Worm (Caenorhabditis elegans) whole organism, L1 larva: ENCODE measurements around the gene K02D10.8.

Source experiments
- C16A3.4 ChIP-seq: fragments of 150-350 bp; optimal IDR thresholded peaks from 2 replicates; lab custom pipeline; 2014; ENCODE audit warnings: missing biosample characterization, missing genetic modification characterization
- C34B4.2 ChIP-seq: sonication (generic microtip); optimal IDR thresholded peaks from 2 replicates; lab custom pipeline; 2017; ENCODE audit warnings: mild to moderate bottlenecking, missing genetic modification characterization, missing compliant biosample characterization
- F16B12.6 ChIP-seq: fragments of 150-350 bp; optimal IDR thresholded peaks from 2 replicates; lab custom pipeline; 2014; ENCODE audit warnings: missing biosample characterization, missing genetic modification characterization
- Y116A8C.19 ChIP-seq: sonication (generic microtip); optimal IDR thresholded peaks from 2 replicates; lab custom pipeline; 2016; ENCODE audit warnings: missing compliant biosample characterization, missing genetic modification characterization, borderline replicate concordance
- aly-2 ChIP-seq: fragments of 150-350 bp; optimal IDR thresholded peaks from 2 replicates; lab custom pipeline; 2014; ENCODE audit warnings: missing biosample characterization, missing genetic modification characterization
- ama-1 ChIP-seq: fragments of 150-350 bp; optimal IDR thresholded peaks from 2 replicates; lab custom pipeline; 2014
- blmp-1 ChIP-seq: fragments of 150-350 bp; optimal IDR thresholded peaks from 2 replicates; lab custom pipeline; 2014; ENCODE audit warnings: missing biosample characterization, missing genetic modification characterization
- ceh-88 ChIP-seq: fragments of 200-800 bp; sonication (Bioruptor generic); IDR thresholded peaks from 2 replicates; pipeline ENCODE4 v1.3.6; 2022; ENCODE audit warnings: missing genetic modification characterization, missing compliant biosample characterization
- ceh-90 ChIP-seq: sonication (generic microtip); optimal IDR thresholded peaks from 2 replicates; lab custom pipeline; 2016; ENCODE audit warnings: missing genetic modification characterization, missing compliant biosample characterization
- dpl-1 ChIP-seq, 3 experiments: fragments of 150-350 bp in 2 of 3; sonication (generic microtip) in 1 of 3; optimal IDR thresholded peaks; 2 replicates each; lab custom pipeline; 2014 to 2017; ENCODE audit warnings: missing biosample characterization in 3 of 3, missing genetic modification characterization in 3 of 3, missing genetic modification reagents in 3 of 3
- dsc-1 ChIP-seq: sonication (generic microtip); optimal IDR thresholded peaks from 2 replicates; lab custom pipeline; 2016; ENCODE audit warnings: mild to moderate bottlenecking, missing genetic modification characterization, missing compliant biosample characterization
- efl-1 ChIP-seq, 4 experiments: fragments of 150-350 bp; optimal IDR thresholded peaks in 3 of 4; peaks in 1 of 4; 1 replicate in 1 of 4; 2 replicates in 3 of 4; lab custom pipeline; 2014; ENCODE audit warnings: missing biosample characterization in 2 of 4, missing genetic modification characterization in 2 of 4, missing genetic modification reagents in 2 of 4
- efl-3 ChIP-seq: fragments of 200-800 bp; sonication (Bioruptor generic); optimal IDR thresholded peaks from 2 replicates; lab custom pipeline; 2018; ENCODE audit warnings: mild to moderate bottlenecking, missing genetic modification characterization, missing compliant biosample characterization
- egl-13 ChIP-seq: sonication (generic microtip); optimal IDR thresholded peaks from 2 replicates; lab custom pipeline; 2016; ENCODE audit warnings: missing genotype, missing genetic modification reagents, missing genetic modification characterization, missing compliant biosample characterization
- egl-27 ChIP-seq, 2 experiments: fragments of 150-350 bp in 1 of 2; sonication (generic microtip); optimal IDR thresholded peaks; 3 replicates each; lab custom pipeline; 2017 to 2018; ENCODE audit warnings: missing biosample characterization in 2 of 2, missing genetic modification characterization in 2 of 2, missing genetic modification reagents in 2 of 2
- elt-2 ChIP-seq: sonication (generic microtip); optimal IDR thresholded peaks from 2 replicates; lab custom pipeline; 2016; ENCODE audit warnings: missing genetic modification characterization, mild to moderate bottlenecking, inconsistent platforms, missing compliant biosample characterization, missing genetic modification reagents
- fkh-8 ChIP-seq: sonication (generic microtip); optimal IDR thresholded peaks from 2 replicates; lab custom pipeline; 2016; ENCODE audit warnings: mild to moderate bottlenecking, missing genetic modification characterization, missing compliant biosample characterization
- fos-1 ChIP-seq: fragments of 150-350 bp; optimal IDR thresholded peaks from 2 replicates; lab custom pipeline; 2014; ENCODE audit warnings: missing biosample characterization, missing genetic modification characterization
- grh-1 ChIP-seq: fragments of 200-800 bp; sonication (Bioruptor generic); IDR thresholded peaks from 2 replicates; pipeline ENCODE4 v1.3.6; 2022; ENCODE audit warnings: missing genetic modification reagents, missing genetic modification characterization, missing compliant biosample characterization
- hlh-17 ChIP-seq: fragments of 200-800 bp; sonication (Bioruptor generic); optimal IDR thresholded peaks from 2 replicates; lab custom pipeline; 2018; ENCODE audit warnings: missing genetic modification characterization, mild to moderate bottlenecking, missing compliant biosample characterization, moderate library complexity, borderline replicate concordance
- hlh-4 ChIP-seq: sonication (generic microtip); optimal IDR thresholded peaks from 2 replicates; lab custom pipeline; 2016; ENCODE audit warnings: mild to moderate bottlenecking, missing genetic modification characterization, missing compliant biosample characterization
- irx-1 ChIP-seq: sonication (generic microtip); optimal IDR thresholded peaks from 2 replicates; lab custom pipeline; 2016; ENCODE audit warnings: missing genetic modification characterization, missing compliant biosample characterization
- lin-13 ChIP-seq: fragments of 150-350 bp; optimal IDR thresholded peaks from 2 replicates; lab custom pipeline; 2014; ENCODE audit warnings: missing biosample characterization, missing genetic modification reagents, missing genetic modification characterization
- lin-15B ChIP-seq: fragments of 150-350 bp; sonication (generic microtip); optimal IDR thresholded peaks from 3 replicates; lab custom pipeline; 2014; ENCODE audit warnings: missing biosample characterization, missing genetic modification characterization
- lin-35 ChIP-seq, 2 experiments: fragments of 150-350 bp; optimal IDR thresholded peaks; 2 replicates each; lab custom pipeline; 2014; ENCODE audit warnings: missing biosample characterization in 2 of 2, missing genetic modification characterization in 2 of 2, missing genetic modification reagents in 2 of 2
- lir-3 ChIP-seq: sonication (generic microtip); optimal IDR thresholded peaks from 2 replicates; lab custom pipeline; 2016; ENCODE audit warnings: mild to moderate bottlenecking, missing genetic modification characterization, moderate library complexity, missing compliant biosample characterization; ENCODE audit not compliant: poor library complexity
- lsy-2 ChIP-seq, 2 experiments: fragments of 150-350 bp; optimal IDR thresholded peaks; 2 replicates each; lab custom pipeline; 2014; ENCODE audit warnings: missing biosample characterization in 2 of 2, missing genetic modification characterization in 2 of 2
- mab-9 ChIP-seq: fragments of 200-800 bp; sonication (Bioruptor generic); IDR thresholded peaks from 2 replicates; pipeline ENCODE4 v1.3.6; 2022; ENCODE audit warnings: missing genetic modification reagents, missing genetic modification characterization, missing compliant biosample characterization
- nhr-12 ChIP-seq: sonication (generic microtip); optimal IDR thresholded peaks from 2 replicates; lab custom pipeline; 2017; ENCODE audit warnings: missing biosample characterization, missing genetic modification characterization
- nhr-19 ChIP-seq: fragments of 200-800 bp; sonication (Bioruptor generic); conservative IDR thresholded peaks from 2 replicates; pipeline ENCODE4 v1.3.6; 2022; ENCODE audit warnings: missing genetic modification characterization, missing compliant biosample characterization
- nhr-237 ChIP-seq: fragments of 150-350 bp; optimal IDR thresholded peaks from 2 replicates; lab custom pipeline; 2014; ENCODE audit warnings: missing biosample characterization, missing genetic modification characterization
- nhr-47 ChIP-seq: sonication (generic microtip); optimal IDR thresholded peaks from 2 replicates; lab custom pipeline; 2016; ENCODE audit warnings: mild to moderate bottlenecking, missing genetic modification characterization, moderate library complexity, missing compliant biosample characterization
- nhr-71 ChIP-seq: sonication (generic microtip); optimal IDR thresholded peaks from 2 replicates; lab custom pipeline; 2016; ENCODE audit warnings: mild to moderate bottlenecking, missing genetic modification characterization, moderate library complexity, missing compliant biosample characterization
- nhr-76 ChIP-seq: sonication (generic microtip); optimal IDR thresholded peaks from 2 replicates; lab custom pipeline; 2017; ENCODE audit warnings: missing biosample characterization, missing genetic modification characterization
- nhr-77 ChIP-seq: fragments of 150-350 bp; optimal IDR thresholded peaks from 2 replicates; lab custom pipeline; 2014; ENCODE audit warnings: missing biosample characterization, missing genetic modification characterization
- nhr-85 ChIP-seq: sonication (generic microtip); peaks from one replicate; lab custom pipeline; 2016; ENCODE audit warnings: missing genetic modification characterization, inconsistent platforms, missing compliant biosample characterization
- nhr-90 ChIP-seq: sonication (generic microtip); optimal IDR thresholded peaks from 2 replicates; lab custom pipeline; 2016; ENCODE audit warnings: mild to moderate bottlenecking, missing genetic modification characterization, missing compliant biosample characterization; ENCODE audit not compliant: poor library complexity
- pag-3 ChIP-seq: sonication (generic microtip); optimal IDR thresholded peaks from 2 replicates; lab custom pipeline; 2017; ENCODE audit warnings: missing genetic modification characterization, mild to moderate bottlenecking, missing compliant biosample characterization, antibody characterized with exemption, borderline replicate concordance; ENCODE audit not compliant: insufficient read depth
- pax-3 ChIP-seq: fragments of 200-800 bp; sonication (Bioruptor generic); optimal IDR thresholded peaks from 2 replicates; lab custom pipeline; 2018; ENCODE audit warnings: mild to moderate bottlenecking, missing genetic modification characterization, moderate library complexity, missing compliant biosample characterization
- pqm-1 ChIP-seq: sonication (generic microtip); optimal IDR thresholded peaks from 3 replicates; lab custom pipeline; 2017; ENCODE audit warnings: missing biosample characterization, missing genetic modification characterization
- rnt-1 ChIP-seq: sonication (generic microtip); optimal IDR thresholded peaks from 2 replicates; lab custom pipeline; 2016; ENCODE audit warnings: mild to moderate bottlenecking, missing genetic modification characterization, moderate library complexity, missing compliant biosample characterization
- snpc-4 ChIP-seq: fragments of 150-350 bp; optimal IDR thresholded peaks from 2 replicates; lab custom pipeline; 2014; ENCODE audit warnings: missing biosample characterization, missing genetic modification characterization
- snu-23 ChIP-seq: sonication (generic microtip); optimal IDR thresholded peaks from 2 replicates; lab custom pipeline; 2016; ENCODE audit warnings: missing genetic modification characterization, missing compliant biosample characterization
- sup-37 ChIP-seq: fragments of 200-800 bp; sonication (Bioruptor generic); optimal IDR thresholded peaks from 2 replicates; lab custom pipeline; 2018; ENCODE audit warnings: mild to moderate bottlenecking, missing genetic modification characterization, missing compliant biosample characterization
- swsn-7 ChIP-seq: sonication (generic microtip); optimal IDR thresholded peaks from 2 replicates; lab custom pipeline; 2016; ENCODE audit warnings: missing genetic modification characterization, missing compliant biosample characterization
- tbx-2 ChIP-seq: sonication (generic microtip); optimal IDR thresholded peaks from 2 replicates; lab custom pipeline; 2016; ENCODE audit warnings: missing genetic modification characterization, missing compliant biosample characterization
- tlp-1 ChIP-seq: fragments of 150-350 bp; optimal IDR thresholded peaks from 2 replicates; lab custom pipeline; 2014; ENCODE audit warnings: missing biosample characterization, missing genetic modification characterization
- unc-62 ChIP-seq: fragments of 150-350 bp; optimal IDR thresholded peaks from 2 replicates; lab custom pipeline; 2014; ENCODE audit warnings: missing biosample characterization, missing genetic modification reagents, missing genetic modification characterization
- unc-86 ChIP-seq: sonication (generic microtip); optimal IDR thresholded peaks from 2 replicates; lab custom pipeline; 2016; ENCODE audit warnings: missing genetic modification characterization, missing compliant biosample characterization
- xbp-1 ChIP-seq: sonication (generic microtip); optimal IDR thresholded peaks from 2 replicates; lab custom pipeline; 2016; ENCODE audit warnings: missing genetic modification characterization, missing compliant biosample characterization
- ztf-11 ChIP-seq, 2 experiments: sonication (generic microtip); optimal IDR thresholded peaks; 2 replicates each; lab custom pipeline; 2016 to 2017; ENCODE audit warnings: missing genetic modification characterization in 2 of 2, missing biosample characterization in 1 of 2, missing compliant biosample characterization in 1 of 2
- ztf-4 ChIP-seq: fragments of 150-350 bp; optimal IDR thresholded peaks from 2 replicates; lab custom pipeline; 2014; ENCODE audit warnings: missing biosample characterization, missing genetic modification characterization

The K02D10.8 gene

DNA sequence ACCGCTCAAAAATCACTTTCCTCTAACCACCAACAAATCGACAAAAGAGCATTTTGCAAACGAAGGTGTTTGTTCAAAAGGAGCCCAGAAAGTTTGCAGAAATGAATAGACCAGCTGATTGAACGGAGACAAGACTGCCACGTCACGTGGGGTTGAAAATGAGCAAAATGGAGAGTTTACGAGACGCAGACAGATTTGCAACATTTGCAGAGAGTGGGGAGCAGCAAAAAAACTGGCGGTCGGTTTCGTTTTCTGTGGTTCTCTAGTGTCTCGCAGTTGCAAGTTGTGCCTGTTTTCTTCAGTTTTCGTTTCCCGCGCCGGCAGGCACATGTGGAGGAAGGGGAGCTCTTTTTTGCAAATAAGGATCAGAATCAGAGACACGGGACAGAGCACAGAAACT, 751 bp upstream of the K02D10.8 start:
- TF ChIP-seq swsn-7 (tag; lab: Kevin White, UChicago) = peak; percentile 41
- TF ChIP-seq lin-35 (GFP tag; optimal IDR thresholded peaks at IDR 0.05; lab: Kevin White, UChicago) = peak; percentile 48 to 62
- TF ChIP-seq nhr-76 (tag; lab: Kevin White, UChicago) = no peak
- TF ChIP-seq nhr-77 = peak; percentile 32
- TF ChIP-seq ama-1 = no peak
- TF ChIP-seq snpc-4 (tag; lab: Kevin White, UChicago) = peak; percentile 0
- TF ChIP-seq nhr-71 (tag; lab: Kevin White, UChicago) = peak; percentile 85
- TF ChIP-seq unc-62 (GFP tag; lab: Kevin White, UChicago) = no peak
- no peak for TF ChIP-seq nhr-85
- TF ChIP-seq snu-23 (GFP tag; lab: Kevin White, UChicago) = peak; percentile 57
- TF ChIP-seq grh-1 (GFP tag; lab: Robert Waterston, UW) = no peak
- no peak for TF ChIP-seq unc-86 (tag; lab: Kevin White, UChicago)
- TF ChIP-seq dsc-1 (tag; lab: Kevin White, UChicago) = peak; percentile 51
- TF ChIP-seq elt-2 (tag; lab: Kevin White, UChicago) = peak; percentile 36
- TF ChIP-seq egl-13 (tag; lab: Kevin White, UChicago) = peak; percentile 39
- TF ChIP-seq blmp-1 (tag; lab: Kevin White, UChicago) = no peak
- TF ChIP-seq tbx-2 (tag; lab: Kevin White, UChicago) = peak; percentile 70
- no peak for TF ChIP-seq egl-27 (tag; optimal IDR thresholded peaks at IDR 0.05; lab: Kevin White, UChicago)
- no peak for TF ChIP-seq ztf-4 (tag; lab: Kevin White, UChicago)
- TF ChIP-seq lir-3 (tag; lab: Kevin White, UChicago) = no peak
- peak; percentile 58; the same call in 1 of the 2 replicates for TF ChIP-seq nhr-19
- no peak for TF ChIP-seq nhr-90 (tag; lab: Kevin White, UChicago)
- peak; percentile 23 to 39 (median 32) for TF ChIP-seq dpl-1 (GFP tag; optimal IDR thresholded peaks at IDR 0.05; lab: Kevin White, UChicago)
- TF ChIP-seq C34B4.2 (tag; lab: Kevin White, UChicago) = no peak
- TF ChIP-seq rnt-1 = peak; percentile 73
- TF ChIP-seq Y116A8C.19 (tag; lab: Kevin White, UChicago) = no peak
- no peak for TF ChIP-seq lin-15B (tag; lab: Kevin White, UChicago)
- no peak for TF ChIP-seq pqm-1 (tag; lab: Kevin White, UChicago)
- no peak for TF ChIP-seq nhr-12
- no peak for TF ChIP-seq ztf-11 (tag; optimal IDR thresholded peaks at IDR 0.05; lab: Kevin White, UChicago)
- no peak for TF ChIP-seq efl-3 (GFP tag; lab: Kevin White, UChicago)
- TF ChIP-seq fkh-8 (tag; lab: Kevin White, UChicago) = peak; percentile 81
- TF ChIP-seq pax-3 (tag; lab: Kevin White, UChicago) = peak; percentile 67
- TF ChIP-seq ceh-90 (tag; lab: Kevin White, UChicago) = no peak
- TF ChIP-seq C16A3.4 (tag; lab: Kevin White, UChicago) = peak; percentile 29
- TF ChIP-seq tlp-1 (tag; lab: Kevin White, UChicago) = no peak
- TF ChIP-seq nhr-47 (tag; lab: Kevin White, UChicago) = peak; percentile 66
- peak; percentile 54 for TF ChIP-seq irx-1 (tag; lab: Kevin White, UChicago)
- no peak for TF ChIP-seq hlh-17 (GFP tag; lab: Kevin White, UChicago)
- TF ChIP-seq hlh-4 = no peak
- TF ChIP-seq ceh-88 (GFP tag; lab: Robert Waterston, UW) = 0 out of 2 replicates have a peak, but pooled peaks have one; percentile 24
- no peak for TF ChIP-seq aly-2 (tag; lab: Kevin White, UChicago)
- no peak for TF ChIP-seq nhr-237 (tag; lab: Kevin White, UChicago)
- peak; percentile 26 for TF ChIP-seq sup-37
- peak; percentile 27 for TF ChIP-seq xbp-1 (tag; lab: Kevin White, UChicago)
- no peak for TF ChIP-seq fos-1
- no peak for TF ChIP-seq pag-3 (tag; lab: Kevin White, UChicago)
- peak; percentile 42 to 81 for TF ChIP-seq lsy-2 (tag; optimal IDR thresholded peaks at IDR 0.05; lab: Kevin White, UChicago)
- peak; percentile 42 for TF ChIP-seq lin-13 (GFP tag; lab: Kevin White, UChicago)
- TF ChIP-seq efl-1 (optimal IDR thresholded peaks at IDR 0.05; lab: Kevin White, UChicago) = peak; percentile 49 to 58
- peak; percentile 43 to 95 for TF ChIP-seq efl-1 (GFP tag; optimal IDR thresholded peaks at IDR 0.05 in 1 of 2; lab: Kevin White, UChicago)
- TF ChIP-seq F16B12.6 = no peak
- TF ChIP-seq mab-9 (GFP tag; lab: Robert Waterston, UW) = no peak
